Worm (Caenorhabditis elegans) whole organism, L4 larva: ENCODE data around the gene F41G4.7.

Source experiments
- D1046.2 ChIP-seq: fragments of 200-800 bp; sonication (Bioruptor generic); IDR thresholded peaks from 2 replicates; pipeline ENCODE4 v1.3.6; 2022; ENCODE audit warnings: missing genetic modification characterization, missing compliant biosample characterization
- R02D3.7 ChIP-seq: fragments of 150-350 bp; sonication (generic microtip); optimal IDR thresholded peaks from 3 replicates; lab custom pipeline; 2014; ENCODE audit warnings: missing biosample characterization, missing genetic modification characterization
- ceh-44 ChIP-seq: fragments of 200-800 bp; sonication (Bioruptor generic); IDR thresholded peaks from 2 replicates; pipeline ENCODE4 v1.3.6; 2022; ENCODE audit warnings: missing genetic modification reagents, missing genetic modification characterization, missing compliant biosample characterization
- ctbp-1 ChIP-seq: fragments of 200-800 bp; sonication (Bioruptor generic); IDR thresholded peaks from 2 replicates; pipeline ENCODE4 v1.3.6; 2022; ENCODE audit warnings: missing genetic modification reagents, missing genetic modification characterization, missing compliant biosample characterization
- daf-12 ChIP-seq: fragments of 150-350 bp; optimal IDR thresholded peaks from 2 replicates; lab custom pipeline; 2014; ENCODE audit warnings: missing biosample characterization, missing genetic modification reagents, missing genetic modification characterization
- daf-16 ChIP-seq, 3 experiments: sonication (generic microtip); optimal IDR thresholded peaks; 2 replicates each; lab custom pipeline; 2016 to 2017; ENCODE audit warnings: missing genetic modification characterization in 3 of 3, missing genetic modification reagents in 3 of 3, mild to moderate bottlenecking in 2 of 3, missing compliant biosample characterization in 2 of 3, missing biosample characterization in 1 of 3, moderate library complexity in 1 of 3
- dmd-6 ChIP-seq: fragments of 200-800 bp; sonication (Bioruptor generic); IDR thresholded peaks from 2 replicates; pipeline ENCODE4 v1.3.6; 2022; ENCODE audit warnings: missing genetic modification reagents, missing genetic modification characterization, missing compliant biosample characterization
- dmd-9 ChIP-seq: fragments of 200-800 bp; sonication (Bioruptor generic); IDR thresholded peaks from 2 replicates; pipeline ENCODE4 v1.3.6; 2022; ENCODE audit warnings: missing genetic modification reagents, missing genetic modification characterization, missing compliant biosample characterization
- fos-1 ChIP-seq: fragments of 150-350 bp; optimal IDR thresholded peaks from 2 replicates; lab custom pipeline; 2014; ENCODE audit warnings: missing biosample characterization, missing genetic modification characterization
- hlh-11 ChIP-seq: fragments of 200-800 bp; sonication (Bioruptor generic); optimal IDR thresholded peaks from 2 replicates; lab custom pipeline; 2018; ENCODE audit warnings: mild to moderate bottlenecking, missing genetic modification characterization, missing compliant biosample characterization
- hmg-1.1 ChIP-seq: fragments of 200-800 bp; sonication (Bioruptor generic); IDR thresholded peaks from 2 replicates; pipeline ENCODE4 v1.3.6; 2022; ENCODE audit warnings: missing genetic modification reagents, missing genetic modification characterization, missing compliant biosample characterization
- lin-13 ChIP-seq: fragments of 150-350 bp; optimal IDR thresholded peaks from 2 replicates; lab custom pipeline; 2014; ENCODE audit warnings: missing biosample characterization, missing genetic modification reagents, missing genetic modification characterization
- lin-39 ChIP-seq: fragments of 150-350 bp; optimal IDR thresholded peaks from 2 replicates; lab custom pipeline; 2014; ENCODE audit warnings: missing biosample characterization, missing genetic modification reagents, missing genetic modification characterization
- madf-9 ChIP-seq: fragments of 200-800 bp; sonication (Bioruptor generic); conservative IDR thresholded peaks from 2 replicates; pipeline ENCODE4 v1.3.6; 2022; ENCODE audit warnings: missing genetic modification reagents, missing genetic modification characterization, missing compliant biosample characterization
- mep-1 ChIP-seq: fragments of 150-350 bp; sonication (generic microtip); optimal IDR thresholded peaks from 3 replicates; lab custom pipeline; 2014; ENCODE audit warnings: missing biosample characterization, missing genetic modification characterization
- mxl-2 ChIP-seq: fragments of 200-800 bp; sonication (Bioruptor generic); conservative IDR thresholded peaks from 2 replicates; pipeline ENCODE4 v1.3.6; 2022; ENCODE audit warnings: missing genetic modification reagents, missing genetic modification characterization, missing compliant biosample characterization
- nhr-25 ChIP-seq: sonication (generic microtip); optimal IDR thresholded peaks from 2 replicates; lab custom pipeline; 2017; ENCODE audit warnings: missing genetic modification characterization, mild to moderate bottlenecking, missing compliant biosample characterization, antibody characterized with exemption, moderate library complexity, borderline replicate concordance; ENCODE audit not compliant: insufficient read depth
- nhr-28 ChIP-seq: fragments of 150-350 bp; optimal IDR thresholded peaks from 2 replicates; lab custom pipeline; 2014; ENCODE audit warnings: missing biosample characterization, missing genetic modification characterization
- nhr-48 ChIP-seq: sonication (generic microtip); optimal IDR thresholded peaks from 2 replicates; lab custom pipeline; 2016; ENCODE audit warnings: mild to moderate bottlenecking, missing genetic modification characterization, missing compliant biosample characterization
- nhr-6 ChIP-seq: fragments of 150-350 bp; optimal IDR thresholded peaks from 2 replicates; lab custom pipeline; 2014; ENCODE audit warnings: missing biosample characterization, missing genetic modification characterization
- nhr-76 ChIP-seq: fragments of 150-350 bp; optimal IDR thresholded peaks from 2 replicates; lab custom pipeline; 2014; ENCODE audit warnings: missing biosample characterization, missing genetic modification characterization
- nhr-77 ChIP-seq: fragments of 150-350 bp; optimal IDR thresholded peaks from 2 replicates; lab custom pipeline; 2014; ENCODE audit warnings: missing biosample characterization, missing genetic modification characterization
- pha-4 ChIP-seq, 2 experiments: fragments of 150-350 bp in 1 of 2; fragments of 200-800 bp in 1 of 2; sonication (Bioruptor generic) in 1 of 2; IDR thresholded peaks in 1 of 2; optimal IDR thresholded peaks in 1 of 2; 2 replicates each; pipeline versions ENCODE4 v1.3.6 to Lab custom; 2014 to 2022; ENCODE audit warnings: missing genetic modification characterization in 2 of 2, missing genetic modification reagents in 2 of 2, missing biosample characterization in 1 of 2, missing compliant biosample characterization in 1 of 2
- pqm-1 ChIP-seq: sonication (generic microtip); optimal IDR thresholded peaks from 2 replicates; lab custom pipeline; 2017; ENCODE audit warnings: missing biosample characterization, missing genetic modification characterization
- skn-1 ChIP-seq: fragments of 150-350 bp; optimal IDR thresholded peaks from 2 replicates; lab custom pipeline; 2014; ENCODE audit warnings: missing biosample characterization, missing genetic modification characterization
- snpc-4 ChIP-seq: fragments of 150-350 bp; optimal IDR thresholded peaks from 2 replicates; lab custom pipeline; 2014; ENCODE audit warnings: missing biosample characterization, missing genetic modification characterization
- spr-3 ChIP-seq: fragments of 200-800 bp; sonication (Bioruptor generic); optimal IDR thresholded peaks from 2 replicates; lab custom pipeline; 2018; ENCODE audit warnings: mild to moderate bottlenecking, missing genetic modification characterization, missing compliant biosample characterization
- tra-1 ChIP-seq: fragments of 200-800 bp; sonication (Bioruptor generic); IDR thresholded peaks from 2 replicates; pipeline ENCODE4 v1.3.6; 2022; ENCODE audit warnings: missing genetic modification reagents, missing genetic modification characterization, missing compliant biosample characterization
- unc-130 ChIP-seq: sonication (generic microtip); optimal IDR thresholded peaks from 2 replicates; lab custom pipeline; 2016; ENCODE audit warnings: missing genetic modification reagents, missing genetic modification characterization, missing compliant biosample characterization
- unc-62 ChIP-seq, 3 experiments: fragments of 150-350 bp in 1 of 3; sonication (generic microtip); optimal IDR thresholded peaks in 2 of 3; peaks in 1 of 3; 1 replicate in 1 of 3; 2 replicates in 2 of 3; lab custom pipeline; 2014 to 2017; ENCODE audit warnings: missing biosample characterization in 3 of 3, missing genetic modification characterization in 3 of 3, missing genetic modification reagents in 3 of 3, missing genotype in 1 of 3
- zfp-3 ChIP-seq: fragments of 200-800 bp; sonication (Bioruptor generic); conservative IDR thresholded peaks from 2 replicates; pipeline ENCODE4 v1.3.6; 2022; ENCODE audit warnings: missing genetic modification reagents, missing genetic modification characterization, missing compliant biosample characterization
- ztf-11 ChIP-seq: fragments of 150-350 bp; optimal IDR thresholded peaks from 2 replicates; lab custom pipeline; 2014; ENCODE audit warnings: missing biosample characterization, missing genetic modification characterization

The F41G4.7 gene

DNA sequence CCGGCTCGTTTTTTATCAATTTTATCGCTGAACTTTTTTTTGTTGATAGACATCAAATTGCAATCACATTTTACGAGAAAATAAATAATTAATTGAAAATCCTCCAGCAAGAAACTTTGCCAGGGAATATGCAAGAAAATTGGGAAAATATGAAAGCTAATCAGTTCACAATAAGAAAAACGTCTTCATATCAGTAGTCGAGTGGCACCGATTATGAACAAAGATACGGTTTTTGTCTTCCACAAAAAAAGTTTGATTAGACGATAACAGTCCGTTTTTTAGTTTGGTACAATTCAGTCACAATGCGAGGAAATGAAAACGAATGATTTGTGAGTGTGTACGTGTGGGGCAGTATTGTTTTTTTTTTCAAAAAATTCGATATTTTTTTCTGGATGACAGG, 28.8 kb upstream of the F41G4.7 start:
- TF ChIP-seq mep-1 (tag; lab: Kevin White, UChicago) (no peak), hlh-11 (peak; percentile 15), nhr-77 (tag; lab: Kevin White, UChicago) (no peak), daf-16 (GFP tag; optimal IDR thresholded peaks at IDR 0.05; lab: Kevin White, UChicago) (no peak), daf-16 (tag; optimal IDR thresholded peaks at IDR 0.05; lab: Kevin White, UChicago) (peak; percentile 36), fos-1 (tag; lab: Kevin White, UChicago) (no peak), zfp-3 (GFP tag; lab: Robert Waterston, UW) (no peak), pqm-1 (tag; lab: Kevin White, UChicago) (peak; percentile 72), nhr-48 (tag; lab: Kevin White, UChicago) (no peak), pha-4 (GFP tag; IDR thresholded peaks at IDR 0.05; lab: Robert Waterston, UW) (no peak), pha-4 (tag; optimal IDR thresholded peaks at IDR 0.05; lab: Kevin White, UChicago) (no peak), snpc-4 (tag; lab: Kevin White, UChicago) (no peak), tra-1 (GFP tag; lab: Robert Waterston, UW) (no peak), dmd-6 (GFP tag; lab: Robert Waterston, UW) (peak; percentile 17; the same call in 1 of the 2 replicates), unc-62 (GFP tag; optimal IDR thresholded peaks at IDR 0.05 in 1 of 2; lab: Kevin White, UChicago) (no peak), unc-62 (tag; optimal IDR thresholded peaks at IDR 0.05; lab: Kevin White, UChicago) (no peak), nhr-6 (tag; lab: Kevin White, UChicago) (no peak)

DNA sequence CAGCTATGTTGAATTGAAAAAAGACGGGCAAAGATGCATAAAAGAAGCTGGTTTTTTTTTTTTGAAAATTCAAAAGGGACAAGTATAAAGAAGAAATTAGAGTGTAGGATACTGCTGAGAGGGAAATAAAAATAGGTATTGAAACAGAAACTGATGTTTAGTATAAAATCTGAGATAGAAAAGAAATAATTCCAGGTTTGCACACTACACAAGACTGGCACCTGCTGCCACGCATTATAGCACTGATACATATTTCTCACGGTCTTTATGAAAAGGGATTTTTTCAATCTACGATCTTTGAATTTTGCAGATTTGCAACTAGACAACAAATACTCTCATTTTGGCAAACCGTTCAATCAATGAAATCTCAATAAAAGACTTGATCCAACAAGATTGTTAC, 27.1 kb upstream of the F41G4.7 start:
- no peak for TF ChIP-seq R02D3.7 (tag; lab: Kevin White, UChicago)
- TF ChIP-seq unc-62 (GFP tag; optimal IDR thresholded peaks at IDR 0.05 in 1 of 2; lab: Kevin White, UChicago) = peak in 1 of 2 experiments; percentile 92
- TF ChIP-seq unc-62 (tag; optimal IDR thresholded peaks at IDR 0.05; lab: Kevin White, UChicago) = no peak

DNA sequence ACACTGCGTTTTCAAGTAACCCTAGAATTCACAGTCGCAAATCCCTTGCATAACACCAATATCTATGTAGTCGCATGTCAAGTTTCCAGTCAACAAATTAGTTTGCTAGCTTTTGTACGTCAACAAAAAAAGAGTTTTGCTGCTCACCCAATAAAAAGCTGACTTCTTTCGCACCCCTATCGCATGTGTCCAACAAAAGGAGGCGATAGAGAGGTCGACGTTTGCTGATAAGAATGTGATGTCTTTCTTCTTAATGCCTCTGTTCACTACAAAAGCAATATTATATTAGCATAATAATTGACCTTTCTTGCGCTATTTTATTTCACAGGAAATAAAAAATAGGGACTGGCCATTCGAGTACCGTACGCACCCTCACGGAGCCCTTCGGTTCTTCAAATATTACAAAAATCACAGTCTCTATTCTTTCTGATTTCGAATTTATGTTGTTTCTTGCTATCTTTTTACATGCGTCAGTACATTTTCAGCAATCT, 23.8 kb upstream of the F41G4.7 start, which contains the start of gene T20F7.3:
TSS of gene T20F7.3 (plus strand) at position 441 of the 491 bp plus-strand sequence.
- TF ChIP-seq unc-62 (GFP tag; optimal IDR thresholded peaks at IDR 0.05 in 1 of 2; lab: Kevin White, UChicago) (no peak), unc-62 (tag; optimal IDR thresholded peaks at IDR 0.05; lab: Kevin White, UChicago) (no peak), dmd-6 (GFP tag; lab: Robert Waterston, UW) (peak; percentile 10; the same call in 1 of the 2 replicates), daf-16 (GFP tag; optimal IDR thresholded peaks at IDR 0.05; lab: Kevin White, UChicago) (no peak), daf-16 (tag; optimal IDR thresholded peaks at IDR 0.05; lab: Kevin White, UChicago) (peak; percentile 51), pqm-1 (tag; lab: Kevin White, UChicago) (peak; percentile 60), nhr-28 (tag; lab: Kevin White, UChicago) (peak; percentile 54), skn-1 (no peak), lin-13 (GFP tag; lab: Kevin White, UChicago) (no peak), madf-9 (no peak), hlh-11 (peak; percentile 9), nhr-25 (no peak), hmg-1.1 (no peak)

DNA sequence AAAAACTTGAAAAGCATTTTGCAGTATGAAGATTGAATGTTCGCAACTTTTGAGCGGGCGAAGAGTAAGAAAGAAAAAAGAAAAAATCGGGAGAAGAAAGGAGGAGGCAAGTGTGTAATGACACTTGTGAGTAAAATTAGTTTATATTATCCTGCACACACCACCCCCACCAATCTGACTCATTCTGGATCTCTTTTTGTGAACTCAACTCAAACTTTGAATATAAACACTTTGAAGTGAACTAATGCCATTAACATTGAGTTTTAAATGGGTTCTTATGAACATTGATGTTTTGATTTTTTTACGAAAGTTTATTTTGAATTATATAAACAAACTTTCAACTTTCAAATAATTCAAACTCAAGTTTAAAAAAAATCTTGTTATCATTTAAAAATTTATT, 8.7 kb upstream of the F41G4.7 start, which contains the start of gene F41G4.8:
TSS of gene F41G4.8 (minus strand) at position 101 of the 400 bp plus-strand sequence.
- no peak for TF ChIP-seq mxl-2 (GFP tag; lab: Robert Waterston, UW)
- no peak for TF ChIP-seq unc-130 (GFP tag; lab: Kevin White, UChicago)
- no peak for TF ChIP-seq daf-12 (tag; lab: Kevin White, UChicago)
- TF ChIP-seq lin-13 (GFP tag; lab: Kevin White, UChicago) = no peak
- TF ChIP-seq dmd-9 = no peak
- no peak for TF ChIP-seq ctbp-1
- TF ChIP-seq pqm-1 (tag; lab: Kevin White, UChicago) = no peak
- TF ChIP-seq lin-39 (tag; lab: Kevin White, UChicago) = no peak
- no peak for TF ChIP-seq nhr-25
- TF ChIP-seq pha-4 (GFP tag; IDR thresholded peaks at IDR 0.05; lab: Robert Waterston, UW) = no peak
- no peak for TF ChIP-seq pha-4 (tag; optimal IDR thresholded peaks at IDR 0.05; lab: Kevin White, UChicago)
- no peak for TF ChIP-seq nhr-76 (tag; lab: Kevin White, UChicago)
- TF ChIP-seq skn-1 = no peak
- TF ChIP-seq fos-1 (tag; lab: Kevin White, UChicago) = no peak
- no peak for TF ChIP-seq ztf-11 (tag; lab: Kevin White, UChicago)
- TF ChIP-seq spr-3 = no peak
- TF ChIP-seq ceh-44 (GFP tag; lab: Robert Waterston, UW) = no peak
- no peak for TF ChIP-seq D1046.2 (GFP tag; lab: Robert Waterston, UW)
